Fruit fly (Drosophila melanogaster) whole organism: ENCODE results near the gene Hsc70-1.
A peak's percentile ranks its signal among the peaks of the same experiment; 100 is the strongest.

Experiments used
- CG8478 ChIP-seq: fragments of >200 bp; optimal IDR thresholded peaks from 2 replicates; lab custom pipeline; 2018; ENCODE audit warnings: inconsistent platforms
- Dll ChIP-seq: fragments of >200 bp; optimal IDR thresholded peaks from 2 replicates; lab custom pipeline; 2017
- EcR ChIP-seq, 2 experiments: fragments of >200 bp; optimal IDR thresholded peaks; 2 replicates each; lab custom pipeline; 2017; ENCODE audit warnings: missing biosample characterization in 2 of 2, missing genetic modification characterization in 2 of 2, missing genetic modification reagents in 2 of 2
- pan ChIP-seq: fragments of >200 bp; optimal IDR thresholded peaks from 2 replicates; lab custom pipeline; 2017
- psq ChIP-seq: fragments of >200 bp; optimal IDR thresholded peaks from 2 replicates; lab custom pipeline; 2017
- usp ChIP-seq: fragments of >200 bp; optimal IDR thresholded peaks from 2 replicates; lab custom pipeline; 2017; ENCODE audit warnings: missing biosample characterization, missing genetic modification characterization, mixed read lengths

The Hsc70-1 gene

DNA sequence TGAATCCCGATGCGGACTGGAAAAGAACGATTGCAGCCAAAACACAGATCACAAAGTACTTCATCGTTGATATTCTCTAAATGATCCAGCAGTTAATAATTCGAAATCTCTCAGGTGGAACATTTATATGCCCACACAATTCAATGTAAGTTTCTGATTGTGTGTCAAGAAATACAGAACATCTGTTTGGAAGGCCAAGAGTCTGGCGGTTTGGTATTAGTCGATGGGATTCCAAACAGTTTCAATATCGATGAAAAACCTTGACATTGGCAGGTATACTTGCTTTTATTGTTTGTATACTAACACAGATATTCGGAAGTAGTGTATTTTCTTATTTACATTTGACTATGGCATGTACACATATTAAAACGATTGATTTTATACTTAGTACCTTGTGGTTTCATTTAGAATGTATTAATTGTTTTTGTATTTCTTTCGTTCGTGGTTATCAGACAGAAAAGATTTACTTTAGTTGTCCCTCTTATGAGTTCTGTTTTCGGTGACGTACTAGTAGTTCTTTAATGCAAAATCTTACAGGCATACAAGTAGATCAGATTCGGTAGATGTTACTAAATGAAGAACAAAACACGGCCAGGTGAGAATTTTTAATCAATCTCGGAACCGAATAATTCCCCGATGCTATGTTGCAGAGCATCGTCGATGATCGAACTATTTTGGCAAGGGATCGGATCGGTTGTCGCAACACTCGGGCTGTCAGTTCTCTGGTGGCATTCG lies at the start of gene Hsc70-1, which contains the start of gene CG13738:
Hsc70-1 (plus strand) TSS at position 685 of the 735 bp plus-strand sequence.
CG13738 (minus strand) TSS at position 101 of the 735 bp plus-strand sequence.
- TF ChIP-seq psq (lab: Kevin White, UChicago): no peak
- no peak for TF ChIP-seq pan (lab: Kevin White, UChicago)
- no peak for TF ChIP-seq usp (GFP tag; lab: Kevin White, UChicago)
- no peak for TF ChIP-seq CG8478 (lab: Kevin White, UChicago)
- no peak for TF ChIP-seq Dll
- TF ChIP-seq EcR (GFP tag; optimal IDR thresholded peaks at IDR 0.05; lab: Kevin White, UChicago): no peak

DNA sequence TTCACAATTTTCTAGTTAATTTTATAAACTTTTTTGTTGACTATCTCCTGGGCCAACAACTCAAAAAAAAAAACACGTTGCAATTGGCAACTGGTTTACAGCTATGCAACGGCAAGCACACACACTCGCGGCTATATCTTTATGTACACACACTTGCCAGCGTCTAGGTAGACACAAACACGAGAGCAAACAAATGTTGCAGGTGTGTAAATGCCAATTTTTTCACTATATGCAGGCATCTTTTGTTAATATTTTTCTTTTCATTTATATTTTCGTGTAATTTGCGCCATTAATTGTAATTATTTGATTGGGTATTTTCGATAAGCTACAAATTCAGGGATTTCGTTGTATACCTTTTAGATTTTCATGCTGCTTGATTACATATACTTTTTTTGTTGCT lies 49.2 kb upstream of the Hsc70-1 start:
- TF ChIP-seq usp (GFP tag; lab: Kevin White, UChicago) (no peak), psq (lab: Kevin White, UChicago) (no peak), pan (lab: Kevin White, UChicago) (no peak), Dll (no peak), CG8478 (lab: Kevin White, UChicago) (no peak), EcR (GFP tag; optimal IDR thresholded peaks at IDR 0.05; lab: Kevin White, UChicago) (no peak)

DNA sequence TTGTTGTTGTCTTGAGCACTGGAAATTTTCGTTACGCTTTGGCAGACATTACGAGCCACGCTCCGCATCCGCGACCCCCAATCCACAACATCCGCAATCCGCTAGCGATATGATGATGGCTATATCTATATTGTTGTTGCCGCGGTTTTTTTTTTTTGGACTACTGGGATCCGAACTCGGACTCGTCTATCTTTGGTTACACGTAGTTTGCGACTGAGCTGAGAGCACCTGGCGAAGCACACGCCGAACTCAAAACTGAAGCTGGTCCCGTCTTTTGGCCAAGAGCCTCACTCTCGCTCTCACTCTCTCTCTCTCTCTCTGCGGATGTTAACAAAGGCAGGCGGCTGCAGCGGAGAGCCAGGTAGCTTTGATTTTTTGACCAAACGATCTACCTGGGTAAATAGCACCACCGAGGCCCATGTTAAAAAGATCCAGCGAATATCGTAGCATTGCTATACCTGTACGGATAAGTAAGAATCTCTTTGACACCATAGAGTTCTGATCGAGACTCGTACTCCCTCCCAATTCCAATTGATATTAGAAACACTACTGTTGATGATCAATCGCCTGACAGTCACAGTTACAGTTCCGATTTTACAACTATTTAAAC lies 48.6 kb upstream of the Hsc70-1 start, which contains the start of gene Rgl:
Rgl (minus strand) TSS at position 219 of the 610 bp plus-strand sequence.
- no peak for TF ChIP-seq CG8478 (lab: Kevin White, UChicago)
- TF ChIP-seq usp (GFP tag; lab: Kevin White, UChicago): no peak
- no peak for TF ChIP-seq psq (lab: Kevin White, UChicago)
- TF ChIP-seq Dll: peak; percentile 92
- no peak for TF ChIP-seq pan (lab: Kevin White, UChicago)
- no peak for TF ChIP-seq EcR (GFP tag; optimal IDR thresholded peaks at IDR 0.05; lab: Kevin White, UChicago)

DNA sequence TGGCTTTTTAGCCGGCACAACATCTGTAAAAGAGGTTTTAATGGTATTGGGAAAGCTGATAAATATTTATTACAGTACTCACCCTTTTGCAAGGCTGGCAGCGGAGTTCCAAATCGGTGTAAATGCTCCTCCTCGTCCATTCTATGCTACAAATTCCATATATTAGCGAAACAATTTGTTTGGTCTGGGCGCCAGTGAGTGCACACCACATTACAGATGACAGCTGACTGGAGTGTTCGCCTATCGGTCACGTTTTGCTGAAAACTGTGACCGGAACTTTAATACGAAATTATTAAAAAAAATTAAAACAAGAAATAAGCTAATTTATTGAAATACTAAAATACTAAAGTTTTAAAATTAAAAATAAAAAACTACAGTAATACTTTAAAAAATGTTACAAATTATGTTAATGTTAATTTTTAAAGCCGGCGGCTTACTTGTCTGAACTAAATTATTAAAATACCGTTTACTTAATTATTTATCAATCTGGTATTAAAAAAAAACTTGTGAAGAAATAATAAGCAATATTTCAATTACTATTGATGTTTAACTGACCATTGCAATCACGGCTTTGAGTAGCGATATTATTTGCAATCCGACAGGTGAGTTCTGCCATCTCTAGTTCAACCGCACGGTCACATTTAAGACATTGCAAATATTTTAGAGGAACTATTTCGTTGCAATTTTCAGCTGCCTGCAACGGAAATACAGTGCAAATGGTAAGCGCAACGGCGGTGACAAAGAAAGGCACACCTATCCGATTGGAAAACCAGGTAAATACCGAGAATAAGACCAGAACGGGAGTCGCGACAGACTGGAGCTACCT lies 44.9 kb upstream of the Hsc70-1 start, which contains the start of the genes CG8833 and DCTN1-p150:
CG8833 (minus strand) TSS at position 232 of the 826 bp plus-strand sequence.
DCTN1-p150 (plus strand) TSS at position 619 of the 826 bp plus-strand sequence.
- TF ChIP-seq EcR (GFP tag; optimal IDR thresholded peaks at IDR 0.05; lab: Kevin White, UChicago) (no peak), usp (GFP tag; lab: Kevin White, UChicago) (no peak), pan (lab: Kevin White, UChicago) (no peak), psq (lab: Kevin White, UChicago) (no peak), CG8478 (lab: Kevin White, UChicago) (no peak), Dll (no peak)

DNA sequence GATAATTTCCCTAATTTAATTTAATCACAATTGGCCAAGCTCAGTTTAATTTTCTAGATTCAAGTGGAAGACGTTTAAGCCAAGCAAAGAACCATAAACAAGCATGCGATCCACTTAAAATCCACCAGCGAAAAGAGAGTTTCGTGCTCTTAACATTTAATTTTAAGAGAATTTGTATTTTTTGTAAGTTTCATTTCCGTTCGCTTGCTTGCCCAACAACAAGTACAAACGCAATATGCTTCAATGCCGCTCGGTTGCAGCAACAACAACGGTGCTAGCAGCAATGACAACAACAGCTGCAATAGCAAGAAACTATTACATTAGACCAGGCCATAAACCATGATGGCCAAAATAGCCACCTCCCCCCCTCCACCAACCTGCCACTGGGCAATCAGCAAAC lies 39.0 kb upstream of the Hsc70-1 start:
- no peak for TF ChIP-seq pan (lab: Kevin White, UChicago)

DNA sequence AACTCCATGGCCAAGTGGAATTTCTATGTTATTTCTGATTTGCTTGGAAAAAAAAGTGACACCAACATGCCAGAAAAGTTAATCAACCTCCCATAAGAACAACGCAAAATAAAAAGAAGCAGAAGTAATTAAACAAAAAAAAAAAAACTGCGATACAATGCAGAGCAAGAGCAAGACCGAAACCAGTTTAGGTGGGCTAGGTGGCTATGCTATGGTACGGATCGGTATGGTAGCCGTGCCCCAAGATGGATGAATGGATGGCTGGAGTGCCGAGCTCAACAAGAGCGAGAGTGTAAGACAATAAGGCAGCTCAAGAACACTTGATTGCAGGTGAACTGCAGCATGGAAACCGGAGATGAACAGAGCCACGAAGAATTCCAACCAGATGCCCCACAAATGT lies 37.1 kb upstream of the Hsc70-1 start:
- TF ChIP-seq Dll: no peak
- no peak for TF ChIP-seq psq (lab: Kevin White, UChicago)
- TF ChIP-seq CG8478 (lab: Kevin White, UChicago): no peak
- no peak for TF ChIP-seq usp (GFP tag; lab: Kevin White, UChicago)
- no peak for TF ChIP-seq EcR (GFP tag; optimal IDR thresholded peaks at IDR 0.05; lab: Kevin White, UChicago)
- TF ChIP-seq pan (lab: Kevin White, UChicago): no peak

DNA sequence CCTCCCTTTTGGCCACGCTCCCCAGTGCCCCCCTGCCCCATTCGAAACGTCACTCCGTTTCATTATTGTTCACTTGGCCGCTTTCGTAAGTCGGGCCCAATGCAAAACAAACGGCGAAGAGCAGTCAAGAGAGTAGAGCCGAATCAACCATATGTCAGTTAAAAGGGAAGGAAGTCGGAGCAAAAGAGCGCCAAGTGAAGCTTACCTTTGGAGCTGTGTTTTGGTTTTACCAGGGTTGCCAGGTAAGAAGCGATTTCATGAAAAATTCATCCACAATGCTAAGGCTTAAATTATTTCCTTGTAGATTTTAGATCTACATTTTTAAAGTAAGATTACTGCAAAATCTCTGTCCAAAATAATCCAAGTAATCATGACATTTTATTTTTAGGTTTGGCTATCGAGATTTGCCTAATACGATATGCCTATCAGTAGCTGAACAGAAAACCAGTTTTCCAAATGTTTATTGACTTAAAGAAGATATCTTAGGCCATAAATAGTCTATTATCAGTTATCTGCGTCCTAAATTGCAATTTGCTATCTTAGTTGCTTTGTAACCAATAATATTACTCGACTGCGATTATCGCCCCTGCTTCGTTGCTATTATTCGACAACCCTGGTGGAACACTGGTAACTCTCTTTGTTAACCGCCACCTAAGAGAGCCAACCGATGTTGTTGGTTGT lies 35.3 kb upstream of the Hsc70-1 start:
- no peak for TF ChIP-seq Dll
- no peak for TF ChIP-seq usp (GFP tag; lab: Kevin White, UChicago)
- TF ChIP-seq CG8478 (lab: Kevin White, UChicago): no peak
- no peak for TF ChIP-seq psq (lab: Kevin White, UChicago)
- TF ChIP-seq EcR (GFP tag; optimal IDR thresholded peaks at IDR 0.05; lab: Kevin White, UChicago): no peak
- no peak for TF ChIP-seq pan (lab: Kevin White, UChicago)

DNA sequence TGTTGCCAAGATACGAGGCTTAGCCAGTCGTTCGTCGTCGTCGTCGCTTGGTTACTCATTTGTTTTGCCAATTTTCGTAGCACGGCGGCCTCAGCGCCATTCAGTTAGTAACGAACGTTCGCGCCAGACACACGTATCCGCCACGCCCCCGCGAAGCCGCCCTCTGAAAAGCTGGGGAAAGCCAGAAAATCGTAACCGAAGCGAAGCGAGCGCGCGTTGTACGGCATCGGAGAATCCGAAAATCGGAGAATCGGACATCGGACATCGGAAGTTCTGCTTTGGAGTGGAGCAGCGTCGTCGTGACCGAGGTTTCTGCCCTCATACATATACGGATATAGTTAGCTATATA lies 34.7 kb upstream of the Hsc70-1 start, which contains the start of gene CG32137:
CG32137 (plus strand) TSS at position 100 of the 349 bp plus-strand sequence.
- TF ChIP-seq EcR (GFP tag; optimal IDR thresholded peaks at IDR 0.05; lab: Kevin White, UChicago): no peak
- no peak for TF ChIP-seq psq (lab: Kevin White, UChicago)
- TF ChIP-seq CG8478 (lab: Kevin White, UChicago): no peak

DNA sequence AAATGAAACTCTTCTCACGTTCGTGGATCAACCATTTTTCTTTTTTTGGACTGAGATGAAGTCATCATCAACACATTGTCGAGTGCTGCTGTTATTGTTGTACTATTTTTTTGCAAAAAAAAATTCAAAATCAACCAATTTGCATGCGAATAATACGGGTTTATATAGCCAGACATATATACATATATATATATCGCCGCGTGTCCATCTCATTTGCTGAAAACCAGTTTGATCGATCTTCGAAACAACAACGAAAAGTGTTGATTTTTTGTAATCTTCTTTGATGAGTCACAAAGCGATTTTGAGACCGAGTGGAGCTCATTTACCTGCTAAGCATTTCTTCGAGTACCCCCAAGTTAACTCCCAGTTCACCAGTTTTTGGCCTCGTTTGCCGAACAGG lies 27.9 kb upstream of the Hsc70-1 start:
- TF ChIP-seq pan (lab: Kevin White, UChicago) (no peak), EcR (GFP tag; optimal IDR thresholded peaks at IDR 0.05; lab: Kevin White, UChicago) (no peak), CG8478 (lab: Kevin White, UChicago) (no peak), usp (GFP tag; lab: Kevin White, UChicago) (no peak), psq (lab: Kevin White, UChicago) (no peak), Dll (no peak)

DNA sequence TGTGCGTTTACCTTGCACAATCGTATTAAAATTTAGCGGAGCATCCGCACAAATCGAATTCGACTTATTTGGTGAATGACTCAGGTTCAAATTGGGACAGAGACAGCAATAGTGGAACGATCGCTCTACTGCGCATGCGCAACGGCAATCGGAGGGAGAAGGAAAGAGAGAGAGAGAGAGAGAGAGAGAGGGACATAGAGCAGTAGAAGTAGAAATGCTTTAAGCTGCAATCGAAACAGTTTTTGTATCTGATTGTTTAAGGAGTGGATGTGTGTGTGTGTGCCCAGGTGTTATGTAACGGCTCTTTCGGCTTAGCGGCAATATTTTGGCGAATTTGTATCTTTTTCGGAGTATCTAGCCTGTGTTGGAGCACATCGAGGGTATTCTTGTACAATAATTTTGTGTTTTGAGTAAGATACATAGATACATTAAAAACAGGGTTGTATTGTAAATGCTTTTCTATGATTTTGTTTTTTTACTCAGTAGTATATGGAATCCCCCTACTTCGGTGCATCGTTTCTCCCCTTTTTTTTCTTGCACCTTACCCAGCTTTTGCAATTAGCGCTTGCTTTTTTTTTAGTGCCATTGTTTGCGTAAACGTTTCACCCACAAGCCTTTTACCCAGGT lies 24.3 kb upstream of the Hsc70-1 start:
- TF ChIP-seq EcR (GFP tag; optimal IDR thresholded peaks at IDR 0.05; lab: Kevin White, UChicago) (no peak), usp (GFP tag; lab: Kevin White, UChicago) (no peak), Dll (no peak), pan (lab: Kevin White, UChicago) (no peak), CG8478 (lab: Kevin White, UChicago) (no peak), psq (lab: Kevin White, UChicago) (no peak)
